Fruit fly (Drosophila melanogaster) whole organism, embryonic: ENCODE measurements around the gene Pif1.

Source experiments
- Abd-B ChIP-seq: fragments of 200-800 bp; sonication (Bioruptor generic); optimal IDR thresholded peaks from 2 replicates; lab custom pipeline; 2018; ENCODE audit warnings: missing biosample characterization, mild to moderate bottlenecking, missing genetic modification characterization, moderate library complexity
- Adf1 ChIP-seq: fragments of 200-800 bp; sonication (Bioruptor generic); IDR thresholded peaks from 2 replicates; pipeline ENCODE4 v1.3.6; 2022; ENCODE audit warnings: missing biosample characterization, missing genetic modification characterization
- B-H1 ChIP-seq: fragments of 200-800 bp; sonication (Bioruptor generic); IDR thresholded peaks from 3 replicates; pipeline ENCODE4 v1.3.6; 2022; ENCODE audit warnings: missing biosample characterization, missing genetic modification characterization
- CG10565 ChIP-seq: fragments of 200-800 bp; sonication (Bioruptor generic); optimal IDR thresholded peaks from 3 replicates; lab custom pipeline; 2016; ENCODE audit warnings: missing biosample characterization, mild to moderate bottlenecking, missing genetic modification characterization
- CG11560 ChIP-seq: fragments of 200-800 bp; sonication (Bioruptor generic); IDR thresholded peaks from 3 replicates; pipeline ENCODE4 v1.3.6; 2022; ENCODE audit warnings: missing biosample characterization, missing genetic modification characterization
- CG12071 ChIP-seq: fragments of 200-800 bp; sonication (Bioruptor generic); optimal IDR thresholded peaks from 3 replicates; lab custom pipeline; 2018; ENCODE audit warnings: missing biosample characterization, mild to moderate bottlenecking, missing genetic modification characterization
- CG12299 ChIP-seq: fragments of 200-800 bp; sonication (Bioruptor generic); optimal IDR thresholded peaks from 2 replicates; lab custom pipeline; 2018; ENCODE audit warnings: missing biosample characterization, mild to moderate bottlenecking, missing genetic modification characterization
- CG13287 ChIP-seq: fragments of 200-800 bp; sonication (Bioruptor generic); IDR thresholded peaks from 2 replicates; pipeline ENCODE4 v1.3.6; 2022; ENCODE audit warnings: missing biosample characterization, missing genetic modification characterization; ENCODE audit not compliant: partially characterized antibody
- CG13424 ChIP-seq: fragments of 200-800 bp; sonication (Bioruptor generic); optimal IDR thresholded peaks from 2 replicates; lab custom pipeline; 2019; ENCODE audit warnings: missing biosample characterization, mild to moderate bottlenecking, missing genetic modification characterization, moderate library complexity
- CG14441 ChIP-seq: fragments of 200-800 bp; sonication (Bioruptor generic); IDR thresholded peaks from 2 replicates; pipeline ENCODE4 v1.3.6; 2022; ENCODE audit warnings: missing biosample characterization, missing genetic modification characterization
- CG14965 ChIP-seq: fragments of 200-800 bp; sonication (Bioruptor generic); optimal IDR thresholded peaks from 2 replicates; lab custom pipeline; 2016; ENCODE audit warnings: missing biosample characterization, missing genetic modification characterization, borderline replicate concordance
- CG2116 ChIP-seq: fragments of 200-800 bp; sonication (Bioruptor generic); optimal IDR thresholded peaks from 3 replicates; lab custom pipeline; 2018; ENCODE audit warnings: missing biosample characterization, mild to moderate bottlenecking, missing genetic modification characterization
- CG2120 ChIP-seq: fragments of 200-800 bp; sonication (Bioruptor generic); optimal IDR thresholded peaks from 3 replicates; lab custom pipeline; 2016; ENCODE audit warnings: missing biosample characterization, missing genetic modification characterization
- CG31388 ChIP-seq: fragments of 200-800 bp; sonication (Bioruptor generic); optimal IDR thresholded peaks from 2 replicates; lab custom pipeline; 2016; ENCODE audit warnings: missing biosample characterization, missing genetic modification characterization
- CG4328 ChIP-seq: fragments of 200-800 bp; sonication (Bioruptor generic); optimal IDR thresholded peaks from 3 replicates; lab custom pipeline; 2017; ENCODE audit warnings: missing biosample characterization, missing genetic modification reagents, missing genetic modification characterization
- CG4360 ChIP-seq: fragments of 200-800 bp; sonication (Bioruptor generic); IDR thresholded peaks from 2 replicates; pipeline ENCODE4 v1.3.6; 2022; ENCODE audit warnings: missing biosample characterization, missing genetic modification characterization
- CG4424 ChIP-seq: fragments of 200-800 bp; sonication (Bioruptor generic); optimal IDR thresholded peaks from 3 replicates; lab custom pipeline; 2016; ENCODE audit warnings: missing biosample characterization, missing genetic modification characterization
- CG6254 ChIP-seq: fragments of 200-800 bp; sonication (Bioruptor generic); optimal IDR thresholded peaks from 3 replicates; lab custom pipeline; 2017; ENCODE audit warnings: mild to moderate bottlenecking, missing biosample characterization, missing genetic modification reagents, missing genetic modification characterization
- CG8281 ChIP-seq: fragments of 200-800 bp; sonication (Bioruptor generic); optimal IDR thresholded peaks from 2 replicates; lab custom pipeline; 2018; ENCODE audit warnings: missing biosample characterization, mild to moderate bottlenecking, missing genetic modification characterization, moderate library complexity
- CG8944 ChIP-seq: fragments of 200-800 bp; sonication (Bioruptor generic); optimal IDR thresholded peaks from 3 replicates; lab custom pipeline; 2016; ENCODE audit warnings: missing biosample characterization, missing genetic modification characterization
- CG9437 ChIP-seq: fragments of 200-800 bp; sonication (Bioruptor generic); optimal IDR thresholded peaks from 2 replicates; lab custom pipeline; 2018; ENCODE audit warnings: missing biosample characterization, mild to moderate bottlenecking, missing genetic modification characterization
- Dbx ChIP-seq: fragments of 200-800 bp; sonication (Bioruptor generic); IDR thresholded peaks from 3 replicates; pipeline ENCODE4 v1.3.6; 2022; ENCODE audit warnings: missing biosample characterization, missing genetic modification characterization
- Dp ChIP-seq: fragments of 200-800 bp; sonication (Bioruptor generic); optimal IDR thresholded peaks from 2 replicates; lab custom pipeline; 2018; ENCODE audit warnings: missing biosample characterization, mild to moderate bottlenecking, missing genetic modification characterization, moderate library complexity
- HmgD ChIP-seq: fragments of 200-800 bp; sonication (Bioruptor generic); optimal IDR thresholded peaks from 3 replicates; lab custom pipeline; 2016; ENCODE audit warnings: missing biosample characterization, missing genetic modification characterization
- HmgZ ChIP-seq: fragments of 200-800 bp; sonication (Bioruptor generic); optimal IDR thresholded peaks from 2 replicates; lab custom pipeline; 2018; ENCODE audit warnings: missing biosample characterization, mild to moderate bottlenecking, missing genetic modification characterization
- Hr51 ChIP-seq, 2 experiments: fragments of 200-800 bp; sonication (Bioruptor generic); optimal IDR thresholded peaks; 2 replicates in 1 of 2; 3 replicates in 1 of 2; lab custom pipeline; 2016 to 2018; ENCODE audit warnings: missing biosample characterization in 2 of 2, missing genetic modification characterization in 2 of 2, mild to moderate bottlenecking in 1 of 2, moderate library complexity in 1 of 2
- Jarid2 ChIP-seq: fragments of 200-800 bp; sonication (Bioruptor generic); optimal IDR thresholded peaks from 3 replicates; lab custom pipeline; 2017; ENCODE audit warnings: mild to moderate bottlenecking, missing biosample characterization, missing genetic modification reagents, missing genetic modification characterization
- Lim3 ChIP-seq: fragments of 200-800 bp; sonication (Bioruptor generic); IDR thresholded peaks from 2 replicates; pipeline ENCODE4 v1.3.6; 2022; ENCODE audit warnings: missing biosample characterization, missing genetic modification characterization
- Myb ChIP-seq: fragments of 200-800 bp; sonication (Bioruptor generic); optimal IDR thresholded peaks from 2 replicates; lab custom pipeline; 2016; ENCODE audit warnings: missing biosample characterization, missing genetic modification characterization
- NC2β ChIP-seq: fragments of 200-800 bp; sonication (Bioruptor generic); optimal IDR thresholded peaks from 2 replicates; lab custom pipeline; 2016; ENCODE audit warnings: missing biosample characterization, missing genetic modification characterization
- Ravus ChIP-seq: fragments of 200-800 bp; sonication (Bioruptor generic); IDR thresholded peaks from 2 replicates; pipeline ENCODE4 v1.3.6; 2022; ENCODE audit warnings: missing biosample characterization, missing genetic modification characterization
- Six4 ChIP-seq: fragments of 200-800 bp; sonication (Bioruptor generic); optimal IDR thresholded peaks from 2 replicates; lab custom pipeline; 2016; ENCODE audit warnings: missing biosample characterization, missing genetic modification characterization
- Sry-δ ChIP-seq: fragments of 200-800 bp; sonication (Bioruptor generic); optimal IDR thresholded peaks from 2 replicates; lab custom pipeline; 2016; ENCODE audit warnings: missing biosample characterization, missing genetic modification characterization
- TFAM ChIP-seq: fragments of 200-800 bp; sonication (Bioruptor generic); optimal IDR thresholded peaks from 2 replicates; lab custom pipeline; 2017; ENCODE audit warnings: missing biosample characterization, missing genetic modification characterization, inconsistent platforms
- ab ChIP-seq: fragments of 200-800 bp; sonication (Bioruptor generic); optimal IDR thresholded peaks from 2 replicates; lab custom pipeline; 2016; ENCODE audit warnings: missing biosample characterization, missing genetic modification characterization
- abd-A ChIP-seq: fragments of 200-800 bp; sonication (Bioruptor generic); optimal IDR thresholded peaks from 3 replicates; lab custom pipeline; 2019; ENCODE audit warnings: missing biosample characterization, mild to moderate bottlenecking, missing genetic modification characterization, moderate library complexity
- caup ChIP-seq: fragments of 200-800 bp; sonication (Bioruptor generic); optimal IDR thresholded peaks from 3 replicates; lab custom pipeline; 2017; ENCODE audit warnings: missing biosample characterization, mild to moderate bottlenecking, missing genetic modification characterization, moderate library complexity; ENCODE audit not compliant: severe bottlenecking
- chinmo ChIP-seq: fragments of 200-800 bp; sonication (Bioruptor generic); IDR thresholded peaks from 4 replicates; pipeline ENCODE4 v1.3.6; 2022; ENCODE audit warnings: missing biosample characterization, missing genetic modification characterization; ENCODE audit not compliant: partially characterized antibody
- crp ChIP-seq, 2 experiments: fragments of 200-800 bp; sonication (Bioruptor generic); optimal IDR thresholded peaks; 2 replicates in 1 of 2; 3 replicates in 1 of 2; lab custom pipeline; 2017; ENCODE audit warnings: missing biosample characterization in 2 of 2, missing genetic modification characterization in 2 of 2, mild to moderate bottlenecking in 1 of 2, moderate library complexity in 1 of 2
- disco-r ChIP-seq: fragments of 200-800 bp; sonication (Bioruptor generic); optimal IDR thresholded peaks from 2 replicates; lab custom pipeline; 2016; ENCODE audit warnings: missing biosample characterization, missing genetic modification characterization
- eyg ChIP-seq: fragments of 200-800 bp; sonication (Bioruptor generic); optimal IDR thresholded peaks from 3 replicates; lab custom pipeline; 2016; ENCODE audit warnings: missing biosample characterization, missing genetic modification characterization
- hth ChIP-seq: fragments of >200 bp; optimal IDR thresholded peaks from 2 replicates; lab custom pipeline; 2017; ENCODE audit warnings: inconsistent platforms
- knrl ChIP-seq: fragments of 200-800 bp; sonication (Bioruptor generic); IDR thresholded peaks from 3 replicates; pipeline ENCODE4 v1.3.6; 2022; ENCODE audit warnings: missing biosample characterization, missing genetic modification characterization; ENCODE audit not compliant: partially characterized antibody
- org-1 ChIP-seq: fragments of 200-800 bp; sonication (Bioruptor generic); optimal IDR thresholded peaks from 2 replicates; lab custom pipeline; 2017; ENCODE audit warnings: missing biosample characterization, missing genetic modification characterization
- pita ChIP-seq: fragments of 200-800 bp; sonication (Bioruptor generic); optimal IDR thresholded peaks from 2 replicates; lab custom pipeline; 2017; ENCODE audit warnings: missing biosample characterization, mild to moderate bottlenecking, missing genetic modification characterization
- pros ChIP-seq: fragments of 200-800 bp; sonication (Bioruptor generic); optimal IDR thresholded peaks from 3 replicates; lab custom pipeline; 2019; ENCODE audit warnings: missing biosample characterization, mild to moderate bottlenecking, missing genetic modification characterization, moderate library complexity
- pum ChIP-seq: fragments of 200-800 bp; sonication (Bioruptor generic); optimal IDR thresholded peaks from 2 replicates; lab custom pipeline; 2016; ENCODE audit warnings: missing biosample characterization, missing genetic modification characterization
- ranshi ChIP-seq: fragments of 200-800 bp; sonication (Bioruptor generic); IDR thresholded peaks from 2 replicates; pipeline ENCODE4 v1.3.6; 2022; ENCODE audit warnings: missing biosample characterization, missing genetic modification characterization
- schlank ChIP-seq: fragments of 200-800 bp; sonication (Bioruptor generic); optimal IDR thresholded peaks from 2 replicates; lab custom pipeline; 2018; ENCODE audit warnings: missing biosample characterization, mild to moderate bottlenecking, missing genetic modification characterization
- sisA ChIP-seq: fragments of 200-800 bp; sonication (Bioruptor generic); IDR thresholded peaks from 2 replicates; pipeline ENCODE4 v1.3.6; 2022; ENCODE audit warnings: missing biosample characterization, missing genetic modification characterization
- unpg ChIP-seq: fragments of 200-800 bp; sonication (Bioruptor generic); optimal IDR thresholded peaks from 3 replicates; lab custom pipeline; 2018; ENCODE audit warnings: missing biosample characterization, mild to moderate bottlenecking, missing genetic modification characterization, moderate library complexity

Gene Pif1

dm6 chr2L:3475948-3476347 lies 6.1 kb upstream of the Pif1 start (continued):
- TF ChIP-seq HmgD (GFP tag; lab: Kevin White, UChicago) (no peak), CG12071 (no peak), pita (GFP tag; lab: Kevin White, UChicago) (no peak), pum (GFP tag; lab: Kevin White, UChicago) (peak; percentile 11), CG31388 (no peak), B-H1 (peak; percentile 34; the same call in 2 of the 3 replicates), CG11560 (no peak), Six4 (peak; percentile 58), CG13424 (tag; lab: Kevin White, UChicago) (peak; percentile 66), ab (GFP tag; lab: Kevin White, UChicago) (no peak), sisA (GFP tag; lab: Robert Waterston, UW) (peak; percentile 44), chinmo (GFP tag; lab: Robert Waterston, UW) (no peak), CG4360 (GFP tag; lab: Robert Waterston, UW) (no peak), hth (lab: Kevin White, UChicago) (no peak), NC2β (GFP tag; lab: Kevin White, UChicago) (no peak), HmgZ (tag; lab: Kevin White, UChicago) (peak; percentile 67), CG9437 (GFP tag; lab: Kevin White, UChicago) (peak; percentile 78), Adf1 (GFP tag; lab: Robert Waterston, UW) (no peak), CG8944 (GFP tag; lab: Kevin White, UChicago) (no peak), Abd-B (GFP tag; lab: Kevin White, UChicago) (peak; percentile 57), eyg (GFP tag; lab: Kevin White, UChicago) (peak; percentile 4), knrl (no peak), CG4328 (GFP tag; lab: Kevin White, UChicago) (no peak), Ravus (GFP tag; lab: Robert Waterston, UW) (no peak), org-1 (GFP tag; lab: Kevin White, UChicago) (peak; percentile 73), Jarid2 (GFP tag; lab: Kevin White, UChicago) (peak; percentile 14), CG14965 (no peak), schlank (peak; percentile 38), CG12299 (tag; lab: Kevin White, UChicago) (no peak), crp (GFP tag; optimal IDR thresholded peaks at IDR 0.05; lab: Kevin White, UChicago) (no peak), CG10565 (no peak), CG6254 (GFP tag; lab: Kevin White, UChicago) (no peak), ranshi (no peak), CG2120 (GFP tag; lab: Kevin White, UChicago) (peak; percentile 78), CG8281 (tag; lab: Kevin White, UChicago) (no peak), Dbx (GFP tag; lab: Robert Waterston, UW) (peak; percentile 55; the same call in 1 of the 3 replicates), Dp (GFP tag; lab: Kevin White, UChicago) (no peak), TFAM (GFP tag; lab: Kevin White, UChicago) (no peak), CG13287 (GFP tag; lab: Robert Waterston, UW) (no peak), CG14441 (GFP tag; lab: Robert Waterston, UW) (0 out of 2 replicates have a peak, but pooled peaks have one; percentile 54), Sry-δ (GFP tag; lab: Kevin White, UChicago) (no peak), Lim3 (no peak), caup (GFP tag; lab: Kevin White, UChicago) (peak; percentile 46), unpg (peak; percentile 57), CG4424 (GFP tag; lab: Kevin White, UChicago) (peak; percentile 71), Myb (GFP tag; lab: Kevin White, UChicago) (peak; percentile 24), CG2116 (no peak), Hr51 (GFP tag; optimal IDR thresholded peaks at IDR 0.05; lab: Kevin White, UChicago) (peak in 1 of 2 experiments; percentile 81), pros (no peak), disco-r (GFP tag; lab: Kevin White, UChicago) (peak; percentile 8), abd-A (tag; lab: Kevin White, UChicago) (no peak)
